Worm (Caenorhabditis elegans): ENCODE results near the gene ZK822.1.

ce11 chrIV:11914260-11914836, 7.6 kb downstream of the ZK822.1 start:
- TF ChIP-seq elt-3 (tag; optimal IDR thresholded peaks at IDR 0.05), result no peak
- no peak for TF ChIP-seq alr-1 (tag; optimal IDR thresholded peaks at IDR 0.05)
- no peak for TF ChIP-seq ztf-4 (tag; optimal IDR thresholded peaks at IDR 0.05)
- TF ChIP-seq nhr-11 (tag; optimal IDR thresholded peaks at IDR 0.05), result no peak
- TF ChIP-seq mdl-1 (tag; optimal IDR thresholded peaks at IDR 0.05), result no peak
- no peak for TF ChIP-seq nhr-10 (tag; optimal IDR thresholded peaks at IDR 0.05)
- no peak for TF ChIP-seq lin-11 (tag; optimal IDR thresholded peaks at IDR 0.05)

Data from whole organism, L2 larva.